Worm (Caenorhabditis elegans) whole organism, L2 larva: ENCODE measurements around the gene tag-294.
A peak's percentile ranks its signal among the peaks of the same experiment; 100 is the strongest.

Experiments
- C34F6.9 ChIP-seq: fragments of 150-350 bp; optimal IDR thresholded peaks from 2 replicates; lab custom pipeline; 2014; ENCODE audit warnings: missing biosample characterization, missing genetic modification characterization
- crh-2 ChIP-seq: sonication (generic microtip); optimal IDR thresholded peaks from 2 replicates; lab custom pipeline; 2017; ENCODE audit warnings: missing biosample characterization, missing genetic modification characterization
- egl-27 ChIP-seq: sonication (generic microtip); optimal IDR thresholded peaks from 3 replicates; lab custom pipeline; 2017; ENCODE audit warnings: missing biosample characterization, missing genetic modification reagents, missing genetic modification characterization
- elt-1 ChIP-seq: fragments of 150-350 bp; optimal IDR thresholded peaks from 2 replicates; lab custom pipeline; 2014; ENCODE audit warnings: missing biosample characterization, missing genetic modification characterization
- fos-1 ChIP-seq: fragments of 150-350 bp; optimal IDR thresholded peaks from 2 replicates; lab custom pipeline; 2014; ENCODE audit warnings: missing biosample characterization, missing genetic modification characterization
- lin-11 ChIP-seq: fragments of 150-350 bp; sonication (generic microtip); optimal IDR thresholded peaks from 2 replicates; lab custom pipeline; 2014; ENCODE audit warnings: missing biosample characterization, missing genetic modification characterization, inconsistent platforms, mixed read lengths
- nhr-23 ChIP-seq: fragments of 150-350 bp; optimal IDR thresholded peaks from 2 replicates; lab custom pipeline; 2014; ENCODE audit warnings: missing biosample characterization, missing genetic modification reagents, missing genetic modification characterization
- nhr-237 ChIP-seq: fragments of 150-350 bp; optimal IDR thresholded peaks from 2 replicates; lab custom pipeline; 2014; ENCODE audit warnings: missing biosample characterization, missing genetic modification characterization
- snpc-4 ChIP-seq: fragments of 150-350 bp; optimal IDR thresholded peaks from 2 replicates; lab custom pipeline; 2014; ENCODE audit warnings: missing biosample characterization, missing genetic modification characterization
- unc-55 ChIP-seq: fragments of 150-350 bp; sonication (generic microtip); optimal IDR thresholded peaks from 3 replicates; lab custom pipeline; 2014; ENCODE audit warnings: missing biosample characterization, missing genetic modification reagents, missing genetic modification characterization
- ztf-11 ChIP-seq: sonication (generic microtip); optimal IDR thresholded peaks from 2 replicates; lab custom pipeline; 2017; ENCODE audit warnings: missing biosample characterization, missing genetic modification characterization

ce11 chrX:5763904-5764303 is 712 bp upstream of the tag-294 start:
- TF ChIP-seq snpc-4 (tag; lab: Kevin White, UChicago) (no peak), lin-11 (peak; percentile 70), elt-1 (no peak), C34F6.9 (tag; lab: Kevin White, UChicago) (peak; percentile 58), nhr-23 (tag; lab: Kevin White, UChicago) (no peak), unc-55 (GFP tag; lab: Kevin White, UChicago) (peak; percentile 14), crh-2 (tag; lab: Kevin White, UChicago) (peak; percentile 58), egl-27 (no peak), nhr-237 (no peak), ztf-11 (tag; lab: Kevin White, UChicago) (no peak), fos-1 (tag; lab: Kevin White, UChicago) (peak; percentile 57)
